Fruit fly (Drosophila melanogaster): ENCODE data around the gene CG14736.

Gene CG14736

DNA sequence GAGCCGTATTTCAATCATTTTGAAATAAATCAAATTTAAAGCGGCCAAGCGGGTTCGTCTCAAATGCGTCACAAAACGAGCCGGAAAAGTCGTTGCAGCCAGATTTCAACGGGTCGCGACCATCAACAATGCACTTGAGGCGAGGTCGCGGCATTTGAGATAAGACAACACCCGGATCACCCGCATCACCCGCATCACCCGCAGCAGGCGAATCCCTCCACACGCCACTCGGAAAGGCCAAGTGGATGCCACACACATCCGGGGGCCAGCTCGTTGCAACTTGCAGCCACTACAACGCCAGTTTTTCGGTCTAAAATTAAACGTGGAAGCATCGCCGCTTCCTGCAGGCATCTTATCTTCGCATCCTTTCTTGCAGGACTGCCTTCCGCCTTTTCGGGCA, 33.9 kb upstream of the CG14736 start:
- TF ChIP-seq psq (GFP tag; optimal IDR thresholded peaks at IDR 0.05) (no peak), Jra (GFP tag; optimal IDR thresholded peaks at IDR 0.05) (no peak), Hr83 (GFP tag; optimal IDR thresholded peaks at IDR 0.05; ENCODE audit: poor library complexity, severe bottlenecking) (no peak)

dm6 chr3R:12010202-12010824, 30.0 kb upstream of the CG14736 start, which contains the start of the genes KLHL18 and GCC185:
KLHL18 (minus strand) TSS chr3R:12010434.
GCC185 (plus strand) TSS chr3R:12010772.
- TF ChIP-seq Sp1 (GFP tag; optimal IDR thresholded peaks at IDR 0.05) = peak; percentile 76
- TF ChIP-seq GATAd (GFP tag; optimal IDR thresholded peaks at IDR 0.05) = peak; percentile 54
- peak; percentile 61 for TF ChIP-seq br (GFP tag; optimal IDR thresholded peaks at IDR 0.05)
- no peak for TF ChIP-seq jim (GFP tag; optimal IDR thresholded peaks at IDR 0.05)
- no peak for TF ChIP-seq Jra (GFP tag; optimal IDR thresholded peaks at IDR 0.05)
- no peak for TF ChIP-seq sage (GFP tag; optimal IDR thresholded peaks at IDR 0.05)
- no peak for TF ChIP-seq Abd-B (GFP tag; optimal IDR thresholded peaks at IDR 0.05)
- TF ChIP-seq CG32264 (GFP tag; optimal IDR thresholded peaks at IDR 0.05) = no peak
- no peak for TF ChIP-seq brk (GFP tag; optimal IDR thresholded peaks at IDR 0.05)
- TF ChIP-seq usp (GFP tag; optimal IDR thresholded peaks at IDR 0.05) = no peak
- peak; percentile 82 for TF ChIP-seq fru (GFP tag; optimal IDR thresholded peaks at IDR 0.05)
- TF ChIP-seq woc (GFP tag; optimal IDR thresholded peaks at IDR 0.05) = peak; percentile 93
- no peak for TF ChIP-seq Dif (GFP tag; optimal IDR thresholded peaks at IDR 0.05; ENCODE audit: partially characterized antibody)
- TF ChIP-seq Myc (optimal IDR thresholded peaks at IDR 0.05) = peak; percentile 86
- TF ChIP-seq dsf (GFP tag; optimal IDR thresholded peaks at IDR 0.05; ENCODE audit: borderline replicate concordance) = peak; percentile 69
- no peak for TF ChIP-seq Hr83 (GFP tag; optimal IDR thresholded peaks at IDR 0.05; ENCODE audit: poor library complexity, severe bottlenecking)
- peak; percentile 72 for TF ChIP-seq CG9705 (GFP tag; optimal IDR thresholded peaks at IDR 0.05)
- no peak for TF ChIP-seq Hnf4 (GFP tag; optimal IDR thresholded peaks at IDR 0.05)
- no peak for TF ChIP-seq Mio (GFP tag; optimal IDR thresholded peaks at IDR 0.05)
- peak; percentile 84 for TF ChIP-seq dmrt93B (GFP tag; optimal IDR thresholded peaks at IDR 0.05)
- no peak for TF ChIP-seq N (GFP tag; optimal IDR thresholded peaks at IDR 0.05)
- TF ChIP-seq lola (GFP tag; optimal IDR thresholded peaks at IDR 0.05) = no peak
- no peak for TF ChIP-seq Rel (GFP tag; optimal IDR thresholded peaks at IDR 0.05)
- TF ChIP-seq Rel (tag; optimal IDR thresholded peaks at IDR 0.05) = peak; percentile 10
- TF ChIP-seq foxo (GFP tag; optimal IDR thresholded peaks at IDR 0.05) = peak in 1 of 2 experiments; percentile 89
- no peak for TF ChIP-seq pan (optimal IDR thresholded peaks at IDR 0.05)
- TF ChIP-seq Dfd (GFP tag; optimal IDR thresholded peaks at IDR 0.05) = no peak
- peak; percentile 84 for TF ChIP-seq h (GFP tag; optimal IDR thresholded peaks at IDR 0.05)
- TF ChIP-seq CrebA (GFP tag; optimal IDR thresholded peaks at IDR 0.05; ENCODE audit: borderline replicate concordance) = no peak
- no peak for TF ChIP-seq Vsx2 (GFP tag; optimal IDR thresholded peaks at IDR 0.05; ENCODE audit: partially characterized antibody)
- no peak for TF ChIP-seq tai (GFP tag; optimal IDR thresholded peaks at IDR 0.05)
- no peak for TF ChIP-seq Hr78 (GFP tag; optimal IDR thresholded peaks at IDR 0.05)
- TF ChIP-seq psq (GFP tag; optimal IDR thresholded peaks at IDR 0.05) = peak; percentile 78
- peak; percentile 85 for TF ChIP-seq rgr (GFP tag; optimal IDR thresholded peaks at IDR 0.05)
- peak; percentile 91 for TF ChIP-seq HLH106 (tag; optimal IDR thresholded peaks at IDR 0.05)
- TF ChIP-seq OdsH (GFP tag; optimal IDR thresholded peaks at IDR 0.05) = peak; percentile 78
- peak; percentile 78 for TF ChIP-seq ey (GFP tag; optimal IDR thresholded peaks at IDR 0.05)
- no peak for TF ChIP-seq dl (GFP tag; optimal IDR thresholded peaks at IDR 0.05; ENCODE audit: insufficient read depth in 1 of 2, partially characterized antibody in 2 of 2)
- TF ChIP-seq sv (GFP tag; optimal IDR thresholded peaks at IDR 0.05) = peak; percentile 80

DNA sequence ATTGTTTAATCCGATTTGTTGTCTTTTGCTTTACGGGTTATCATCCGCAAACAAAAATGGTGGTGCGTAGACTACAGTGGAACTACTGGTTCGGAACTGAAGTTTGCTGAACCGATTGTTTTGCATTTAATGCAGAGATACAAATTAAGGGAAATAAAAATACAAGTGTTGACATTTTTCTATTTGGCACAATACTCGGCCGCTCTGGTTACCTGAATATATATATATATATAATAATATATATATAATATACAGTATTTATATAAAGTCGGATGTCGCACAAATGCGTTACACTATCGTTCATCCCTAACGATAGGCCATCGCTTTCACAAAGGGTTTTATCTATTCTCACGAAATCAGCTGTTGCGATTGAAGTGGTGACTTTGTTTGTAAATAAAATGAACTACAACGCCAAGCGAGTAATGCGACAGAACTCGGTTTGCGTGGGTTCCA, 23.5 kb upstream of the CG14736 start, which contains the start of the genes DCAF12 and Spt3:
Gene DCAF12 (minus strand): TSS at position 204 of the 453 bp plus-strand sequence.
Gene Spt3 (plus strand): TSS at position 329 of the 453 bp plus-strand sequence.
- TF ChIP-seq Hnf4 (GFP tag; optimal IDR thresholded peaks at IDR 0.05) = no peak
- peak; percentile 74 for TF ChIP-seq HLH106 (tag; optimal IDR thresholded peaks at IDR 0.05)
- TF ChIP-seq CG9705 (GFP tag; optimal IDR thresholded peaks at IDR 0.05) = peak; percentile 13
- TF ChIP-seq dmrt93B (GFP tag; optimal IDR thresholded peaks at IDR 0.05) = peak; percentile 50
- TF ChIP-seq psq (GFP tag; optimal IDR thresholded peaks at IDR 0.05) = peak; percentile 52
- TF ChIP-seq Myc (optimal IDR thresholded peaks at IDR 0.05) = peak; percentile 3
- peak; percentile 17 for TF ChIP-seq CG32264 (GFP tag; optimal IDR thresholded peaks at IDR 0.05)
- no peak for TF ChIP-seq br (GFP tag; optimal IDR thresholded peaks at IDR 0.05)
- peak; percentile 83 for TF ChIP-seq woc (GFP tag; optimal IDR thresholded peaks at IDR 0.05)
